Fruit fly (Drosophila melanogaster): ENCODE results near the gene CG4259.

Gene CG4259

DNA sequence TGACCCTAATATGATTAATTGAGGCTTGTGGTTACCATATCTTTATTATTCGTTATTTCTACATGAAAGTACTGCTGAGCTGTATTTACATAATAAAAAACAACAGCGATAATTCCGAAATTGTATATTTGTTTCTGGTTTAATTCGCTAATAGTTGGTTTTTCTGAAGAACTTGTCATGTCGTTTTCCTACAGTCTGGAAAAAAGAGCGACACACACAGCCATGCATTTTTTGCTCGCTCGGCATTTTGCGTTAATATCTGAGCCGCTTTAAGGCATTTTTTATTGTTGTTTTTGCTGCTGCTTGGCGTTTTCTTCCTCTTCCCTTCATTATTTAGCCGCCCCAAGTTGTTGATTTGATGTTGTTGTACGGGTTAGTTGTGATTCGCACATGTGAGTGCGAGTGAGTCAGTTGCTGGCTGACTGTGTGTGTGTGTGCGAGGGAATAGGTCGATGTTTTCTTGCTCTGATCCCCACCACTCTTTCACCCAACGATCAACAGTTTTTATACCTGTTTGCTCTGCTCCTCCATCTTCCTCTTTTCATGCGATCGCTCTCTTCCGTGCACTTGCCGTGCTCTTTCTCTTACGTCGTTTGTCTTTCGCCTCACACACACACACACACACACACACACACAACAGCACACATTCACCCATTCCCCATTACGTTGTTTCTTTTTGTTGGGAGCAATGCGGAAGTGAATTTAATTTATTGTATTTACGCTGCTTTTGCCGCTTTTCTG is 46.2 kb upstream of the CG4259 start:
- peak; percentile 24 for TF ChIP-seq tai (GFP tag; optimal IDR thresholded peaks at IDR 0.05)
- TF ChIP-seq pan (optimal IDR thresholded peaks at IDR 0.05) = no peak
- TF ChIP-seq psq (GFP tag; optimal IDR thresholded peaks at IDR 0.05) = peak; percentile 91
- peak; percentile 48 for TF ChIP-seq br (GFP tag; optimal IDR thresholded peaks at IDR 0.05)
- peak; percentile 61 for TF ChIP-seq brk (GFP tag; optimal IDR thresholded peaks at IDR 0.05)
- no peak for TF ChIP-seq sage (GFP tag; optimal IDR thresholded peaks at IDR 0.05)
- no peak for TF ChIP-seq Hr78 (GFP tag; optimal IDR thresholded peaks at IDR 0.05)
- peak; percentile 54 for TF ChIP-seq OdsH (GFP tag; optimal IDR thresholded peaks at IDR 0.05)
- no peak for TF ChIP-seq Mio (GFP tag; optimal IDR thresholded peaks at IDR 0.05)
- peak; percentile 43 for TF ChIP-seq Vsx2 (GFP tag; optimal IDR thresholded peaks at IDR 0.05; ENCODE audit: partially characterized antibody)
- TF ChIP-seq Hr83 (GFP tag; optimal IDR thresholded peaks at IDR 0.05; ENCODE audit: poor library complexity, severe bottlenecking) = peak; percentile 42
- peak; percentile 90 for TF ChIP-seq Dfd (GFP tag; optimal IDR thresholded peaks at IDR 0.05)
- peak; percentile 37 for TF ChIP-seq Sp1 (GFP tag; optimal IDR thresholded peaks at IDR 0.05)
- TF ChIP-seq HLH106 (tag; optimal IDR thresholded peaks at IDR 0.05) = peak; percentile 32
- peak; percentile 47 for TF ChIP-seq ey (GFP tag; optimal IDR thresholded peaks at IDR 0.05)
- TF ChIP-seq CrebA (GFP tag; optimal IDR thresholded peaks at IDR 0.05; ENCODE audit: borderline replicate concordance) = no peak
- no peak for TF ChIP-seq GATAd (GFP tag; optimal IDR thresholded peaks at IDR 0.05)
- TF ChIP-seq sv (GFP tag; optimal IDR thresholded peaks at IDR 0.05) = no peak
- no peak for TF ChIP-seq N (GFP tag; optimal IDR thresholded peaks at IDR 0.05)
- TF ChIP-seq CG32264 (GFP tag; optimal IDR thresholded peaks at IDR 0.05) = no peak
- TF ChIP-seq Dif (GFP tag; optimal IDR thresholded peaks at IDR 0.05; ENCODE audit: partially characterized antibody) = peak; percentile 76
- peak in 1 of 2 experiments; percentile 41 for TF ChIP-seq dl (GFP tag; optimal IDR thresholded peaks at IDR 0.05; ENCODE audit: insufficient read depth in 1 of 2, partially characterized antibody in 2 of 2)
- TF ChIP-seq woc (GFP tag; optimal IDR thresholded peaks at IDR 0.05) = peak; percentile 29
- peak; percentile 41 for TF ChIP-seq Hnf4 (GFP tag; optimal IDR thresholded peaks at IDR 0.05)
- peak; percentile 47 for TF ChIP-seq fru (GFP tag; optimal IDR thresholded peaks at IDR 0.05)
- peak; percentile 0 for TF ChIP-seq Jra (GFP tag; optimal IDR thresholded peaks at IDR 0.05)
- no peak for TF ChIP-seq lola (GFP tag; optimal IDR thresholded peaks at IDR 0.05)
- TF ChIP-seq Rel (GFP tag; optimal IDR thresholded peaks at IDR 0.05) = no peak
- peak; percentile 1 for TF ChIP-seq Rel (tag; optimal IDR thresholded peaks at IDR 0.05)
- TF ChIP-seq rgr (GFP tag; optimal IDR thresholded peaks at IDR 0.05) = peak; percentile 63
- peak; percentile 28 for TF ChIP-seq h (GFP tag; optimal IDR thresholded peaks at IDR 0.05)
- peak in 1 of 2 experiments; percentile 21 for TF ChIP-seq foxo (GFP tag; optimal IDR thresholded peaks at IDR 0.05)

DNA sequence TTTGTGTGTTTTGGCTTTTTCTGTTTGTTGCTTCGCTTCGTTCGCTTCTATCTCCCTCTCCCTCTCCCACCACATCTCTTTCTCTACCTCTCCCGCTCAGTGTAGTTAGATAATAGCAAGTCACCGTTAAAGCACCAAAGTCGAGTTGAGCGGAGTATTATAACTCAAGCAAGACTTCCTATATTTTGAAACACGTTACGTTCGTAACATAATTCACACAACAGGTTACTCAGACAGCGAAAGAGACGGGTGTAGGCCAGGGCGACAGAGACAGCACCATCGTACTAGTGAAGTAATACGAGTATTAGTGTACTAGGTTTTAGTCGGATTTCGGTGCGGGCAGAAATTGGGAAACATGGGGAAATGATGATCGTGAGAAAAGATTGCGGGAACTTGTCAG is 44.6 kb upstream of the CG4259 start:
- TF ChIP-seq sv (GFP tag; optimal IDR thresholded peaks at IDR 0.05) (no peak), Vsx2 (GFP tag; optimal IDR thresholded peaks at IDR 0.05; ENCODE audit: partially characterized antibody) (no peak), pan (optimal IDR thresholded peaks at IDR 0.05) (no peak), sage (GFP tag; optimal IDR thresholded peaks at IDR 0.05) (no peak), jim (GFP tag; optimal IDR thresholded peaks at IDR 0.05) (no peak), woc (GFP tag; optimal IDR thresholded peaks at IDR 0.05) (no peak), CG9705 (GFP tag; optimal IDR thresholded peaks at IDR 0.05) (no peak), dsf (GFP tag; optimal IDR thresholded peaks at IDR 0.05; ENCODE audit: borderline replicate concordance) (no peak), Dif (GFP tag; optimal IDR thresholded peaks at IDR 0.05; ENCODE audit: partially characterized antibody) (no peak), psq (GFP tag; optimal IDR thresholded peaks at IDR 0.05) (no peak), Myc (optimal IDR thresholded peaks at IDR 0.05) (no peak), Hr83 (GFP tag; optimal IDR thresholded peaks at IDR 0.05; ENCODE audit: poor library complexity, severe bottlenecking) (no peak), Abd-B (GFP tag; optimal IDR thresholded peaks at IDR 0.05) (no peak), fru (GFP tag; optimal IDR thresholded peaks at IDR 0.05) (no peak)

DNA sequence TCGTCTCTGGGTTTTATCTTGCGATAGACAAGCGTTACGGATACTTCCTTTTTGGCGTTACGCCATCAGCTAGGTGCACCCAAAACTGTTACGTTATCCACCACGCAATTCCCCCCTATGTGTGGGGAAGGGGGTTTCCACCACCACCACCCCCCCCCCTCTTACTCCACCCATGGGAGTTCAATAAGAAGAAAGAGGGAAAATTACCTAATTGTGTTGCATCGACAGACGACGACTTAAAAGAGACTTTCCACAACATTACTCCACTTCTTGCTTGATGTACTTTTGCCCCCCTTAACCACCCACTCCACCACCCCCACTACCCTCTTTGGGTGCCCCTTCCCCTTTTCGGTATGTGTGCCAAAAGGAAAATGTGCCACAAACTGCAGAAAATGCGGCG is 44.2 kb upstream of the CG4259 start:
- TF ChIP-seq dmrt93B (GFP tag; optimal IDR thresholded peaks at IDR 0.05) = no peak
- peak; percentile 59 for TF ChIP-seq Dfd (GFP tag; optimal IDR thresholded peaks at IDR 0.05)

All from whole organism, wandering third instar larva.